Worm (Caenorhabditis elegans): ENCODE results near the gene srr-1.
A peak's percentile ranks its signal among the peaks of the same experiment; 100 is the strongest.

Gene srr-1

DNA sequence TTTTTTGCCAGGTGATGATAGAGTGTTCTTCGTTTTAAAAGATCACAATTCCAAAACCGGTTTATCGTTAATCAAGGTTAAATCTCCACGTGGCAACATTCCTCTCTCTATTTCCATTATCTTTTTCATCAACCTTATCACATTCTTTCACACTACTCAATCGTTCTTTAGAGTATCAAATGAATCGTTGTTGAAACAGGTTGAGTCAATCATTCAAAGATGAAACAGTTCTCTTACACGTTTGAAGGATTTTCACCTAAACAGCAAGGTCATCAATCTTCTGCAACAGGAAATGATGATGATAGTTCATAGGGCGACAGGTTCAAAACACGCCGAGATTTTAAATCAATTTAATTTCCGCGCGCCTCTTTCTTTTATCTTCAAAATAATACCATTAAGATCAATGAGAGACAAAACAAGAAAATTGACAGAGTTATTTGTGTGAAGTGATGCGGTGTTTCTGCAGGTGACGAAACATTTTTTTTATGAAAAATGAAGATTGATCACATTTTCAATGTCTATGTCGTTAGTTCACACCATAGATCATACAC lies 27.7 kb upstream of the srr-1 start:
- TF ChIP-seq npax-4 (tag; optimal IDR thresholded peaks at IDR 0.05) (no peak), unc-86 (tag; optimal IDR thresholded peaks at IDR 0.05) (no peak), ama-1 (optimal IDR thresholded peaks at IDR 0.05) (no peak), pha-2 (tag; optimal IDR thresholded peaks at IDR 0.05) (no peak), ttx-3 (tag; optimal IDR thresholded peaks at IDR 0.05) (no peak), fax-1 (tag; optimal IDR thresholded peaks at IDR 0.05) (no peak), unc-3 (GFP tag; conservative IDR thresholded peaks at IDR 0.05) (no peak), unc-3 (tag; optimal IDR thresholded peaks at IDR 0.05) (no peak), ceh-14 (tag; optimal IDR thresholded peaks at IDR 0.05) (no peak), pqm-1 (tag; optimal IDR thresholded peaks at IDR 0.05) (no peak), pha-4 (tag; optimal IDR thresholded peaks at IDR 0.05) (no peak), ceh-6 (GFP tag; optimal IDR thresholded peaks at IDR 0.05) (no peak), ceh-31 (tag; optimal IDR thresholded peaks at IDR 0.05) (no peak), ceh-9 (tag; optimal IDR thresholded peaks at IDR 0.05) (no peak), ref-2 (tag; optimal IDR thresholded peaks at IDR 0.05) (no peak), ceh-19 (GFP tag; optimal IDR thresholded peaks at IDR 0.05) (no peak), T23F11.4 (GFP tag; optimal IDR thresholded peaks at IDR 0.05) (no peak)

DNA sequence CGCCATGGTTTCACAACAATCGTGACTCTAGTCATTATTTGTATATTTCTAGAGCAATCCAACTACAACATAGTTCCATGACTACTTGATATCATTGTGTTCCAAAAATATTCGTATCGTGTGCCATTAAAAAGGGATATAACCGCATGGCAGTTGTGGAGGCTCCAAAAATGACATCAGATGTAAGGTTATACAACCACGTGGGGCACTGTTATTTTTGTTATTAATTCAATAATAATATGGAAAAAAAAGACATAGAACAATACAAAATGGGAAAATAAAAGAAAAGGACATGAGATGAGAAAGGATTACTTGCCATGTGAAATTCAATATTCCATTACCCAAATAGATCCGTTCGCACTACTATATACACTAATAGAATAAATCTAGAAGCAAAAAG lies 21.9 kb upstream of the srr-1 start:
- no peak for TF ChIP-seq nhr-232 (tag; optimal IDR thresholded peaks at IDR 0.05)
- no peak for TF ChIP-seq C38D4.7 (GFP tag; optimal IDR thresholded peaks at IDR 0.05)
- TF ChIP-seq rnt-1 (tag; optimal IDR thresholded peaks at IDR 0.05): no peak
- TF ChIP-seq zip-5 (tag; optimal IDR thresholded peaks at IDR 0.05): no peak
- TF ChIP-seq ceh-34 (tag; optimal IDR thresholded peaks at IDR 0.05): no peak
- TF ChIP-seq unc-86 (tag; optimal IDR thresholded peaks at IDR 0.05): no peak
- no peak for TF ChIP-seq dmd-4 (tag; optimal IDR thresholded peaks at IDR 0.05; ENCODE audit: borderline replicate concordance)

DNA sequence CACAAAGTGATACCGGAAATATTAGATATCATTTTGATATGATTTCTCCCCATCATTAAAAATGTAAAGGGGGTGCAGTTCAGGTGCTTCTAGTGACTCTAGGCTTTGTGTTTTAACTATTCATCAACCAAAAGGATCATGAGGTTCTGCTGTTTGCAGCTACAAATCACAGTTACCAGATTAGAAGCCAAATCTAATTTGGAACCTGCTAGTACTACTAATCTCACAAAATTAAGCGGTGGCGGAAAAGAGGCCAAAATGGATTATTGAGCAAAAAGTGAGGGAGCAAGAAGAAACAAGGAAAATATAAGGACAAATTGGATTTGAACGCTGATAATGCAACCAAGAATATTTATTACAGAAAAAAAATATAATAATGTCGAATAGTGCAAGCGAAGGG lies 20.6 kb upstream of the srr-1 start:
- no peak for TF ChIP-seq gmeb-2 (tag; optimal IDR thresholded peaks at IDR 0.05)
- TF ChIP-seq T23F11.4 (GFP tag; optimal IDR thresholded peaks at IDR 0.05): no peak
- peak; percentile 31 for TF ChIP-seq unc-42 (tag; optimal IDR thresholded peaks at IDR 0.05)
- TF ChIP-seq tbx-7 (tag; optimal IDR thresholded peaks at IDR 0.05): no peak
- TF ChIP-seq eyg-1 (tag; optimal IDR thresholded peaks at IDR 0.05): no peak

DNA sequence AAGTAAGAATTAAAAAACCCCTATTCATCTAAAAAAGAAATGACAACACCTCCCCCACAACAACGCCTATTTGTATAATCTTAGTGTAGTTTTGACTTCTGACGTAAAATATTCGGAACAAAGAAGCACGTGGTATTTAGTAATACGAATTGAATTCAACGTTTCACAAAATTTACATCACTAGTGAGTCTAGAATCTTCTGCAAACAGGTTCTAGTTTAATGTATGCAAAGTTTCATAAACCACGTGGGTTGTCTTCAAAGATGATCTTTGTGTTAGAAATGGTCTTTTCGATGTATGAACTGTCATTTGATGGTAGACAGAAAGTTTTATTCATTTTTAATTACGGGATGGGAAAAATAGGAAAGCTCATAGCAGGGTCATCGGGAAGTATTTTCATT lies 19.6 kb upstream of the srr-1 start:
- TF ChIP-seq tbx-2 (tag; optimal IDR thresholded peaks at IDR 0.05): no peak
- TF ChIP-seq hlh-6 (tag; optimal IDR thresholded peaks at IDR 0.05): no peak
- TF ChIP-seq madf-2 (tag; optimal IDR thresholded peaks at IDR 0.05): no peak
- TF ChIP-seq ttx-3 (tag; optimal IDR thresholded peaks at IDR 0.05): no peak
- no peak for TF ChIP-seq nfya-1 (tag; optimal IDR thresholded peaks at IDR 0.05)
- no peak for TF ChIP-seq fkh-10 (GFP tag; optimal IDR thresholded peaks at IDR 0.05)
- no peak for TF ChIP-seq K02D7.2 (tag; optimal IDR thresholded peaks at IDR 0.05)
- no peak for TF ChIP-seq lim-6 (tag; optimal IDR thresholded peaks at IDR 0.05)
- TF ChIP-seq ceh-22 (tag; optimal IDR thresholded peaks at IDR 0.05): no peak
- no peak for TF ChIP-seq fkh-6 (tag; optimal IDR thresholded peaks at IDR 0.05)
- TF ChIP-seq zip-5 (tag; optimal IDR thresholded peaks at IDR 0.05): no peak
- TF ChIP-seq unc-42 (tag; optimal IDR thresholded peaks at IDR 0.05): no peak

DNA sequence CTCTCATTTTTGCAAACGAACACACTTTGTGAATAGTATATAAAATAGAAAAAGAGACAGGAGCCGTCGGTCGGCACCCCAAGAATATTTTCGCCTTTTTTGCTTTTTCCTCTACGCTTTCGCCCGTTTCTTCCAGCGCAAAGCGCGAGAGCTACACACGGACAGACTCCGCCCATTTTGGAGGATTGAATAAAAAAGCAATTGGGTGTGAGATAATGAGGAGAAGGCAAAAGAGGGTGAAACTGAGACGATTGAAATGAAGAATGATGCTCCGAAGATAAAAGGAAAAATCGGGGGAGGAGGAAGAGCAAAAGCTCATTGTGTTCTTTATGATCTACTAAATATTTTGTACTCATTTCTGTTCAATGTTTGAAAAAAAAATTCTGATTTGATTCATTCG lies 17.5 kb upstream of the srr-1 start, which contains the start of gene C34B4.3:
TSS of gene C34B4.3 (minus strand) at position 101 of the 400 bp plus-strand sequence.
- no peak for TF ChIP-seq ceh-14 (tag; optimal IDR thresholded peaks at IDR 0.05)
